Fruit fly (Drosophila melanogaster): ENCODE results near the gene Smyd4-2.

The Smyd4-2 gene

dm6 chr3L:12408513-12409320 lies 7.0 kb upstream of the Smyd4-2 start:
- TF ChIP-seq CG8478 (optimal IDR thresholded peaks at IDR 0.05) = no peak
- TF ChIP-seq CTCF (optimal IDR thresholded peaks at IDR 0.05) = no peak

dm6 chr3L:12407779-12408178 lies 6.0 kb upstream of the Smyd4-2 start:
- TF ChIP-seq CTCF (optimal IDR thresholded peaks at IDR 0.05) = no peak
- no peak for TF ChIP-seq CG8478 (optimal IDR thresholded peaks at IDR 0.05)

- TF ChIP-seq CG8478 (optimal IDR thresholded peaks at IDR 0.05) (no peak), CTCF (optimal IDR thresholded peaks at IDR 0.05) (no peak)
Observed at dm6 chr3L:12406999-12407632, 5.4 kb upstream of the Smyd4-2 start.

DNA sequence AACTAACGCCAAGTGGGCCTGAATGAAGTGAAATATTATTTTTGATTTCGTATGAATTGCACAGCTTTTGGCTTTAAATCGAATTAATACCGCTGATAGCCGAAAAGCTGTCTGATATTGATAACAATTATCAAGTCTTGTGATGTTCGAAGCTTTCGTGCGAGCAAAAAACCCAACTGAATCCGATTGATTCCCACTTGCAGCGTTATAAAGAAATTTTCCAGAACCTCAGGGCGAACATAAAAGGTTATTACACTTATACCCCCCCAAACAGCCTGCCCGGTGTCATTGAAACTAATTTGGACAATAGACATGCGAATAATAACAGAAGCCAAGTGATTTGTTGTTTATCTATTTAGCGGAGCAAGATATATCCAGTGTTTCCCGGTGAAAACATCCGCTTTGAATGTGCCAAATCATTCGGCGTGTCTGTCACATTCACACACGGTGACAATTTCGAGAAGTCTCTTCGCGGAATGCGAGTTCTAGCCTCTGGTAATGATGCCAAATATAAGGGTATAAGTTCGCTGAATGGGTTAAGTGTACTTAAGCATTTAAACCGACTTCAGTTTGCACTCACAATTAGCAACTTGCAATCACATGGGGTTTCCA lies 4.3 kb upstream of the Smyd4-2 start:
- TF ChIP-seq CG8478 (optimal IDR thresholded peaks at IDR 0.05) = no peak
- TF ChIP-seq CTCF (optimal IDR thresholded peaks at IDR 0.05) = no peak

dm6 chr3L:12399171-12399570 lies 2.6 kb downstream of the Smyd4-2 start, which contains the start of gene CG32104:
CG32104 (minus strand) TSS chr3L:12399322.
- TF ChIP-seq CTCF (optimal IDR thresholded peaks at IDR 0.05) (no peak), CG8478 (optimal IDR thresholded peaks at IDR 0.05) (no peak)

DNA sequence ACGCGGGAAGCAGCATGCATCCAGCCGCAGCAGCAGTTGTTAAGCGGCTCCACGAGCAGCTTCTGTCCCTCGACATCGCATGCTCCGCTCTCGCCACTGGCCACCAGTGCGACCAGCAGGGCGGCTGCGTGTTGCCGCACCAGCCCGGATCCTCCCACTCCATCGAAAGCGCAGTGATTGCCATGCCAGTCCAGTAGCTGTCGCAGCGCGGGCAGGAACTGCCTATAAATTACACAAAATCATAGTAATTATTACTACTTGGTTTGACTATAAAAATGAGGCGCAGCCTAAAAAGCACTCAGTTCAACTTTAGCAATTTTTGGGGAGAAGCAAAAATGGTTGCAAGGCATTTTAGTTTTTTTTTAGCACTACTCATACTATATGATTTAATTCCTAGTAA lies 5.9 kb downstream of the Smyd4-2 start, which contains the start of gene Obp69a:
Gene Obp69a, plus strand, starts transcription at position 301 of the 400 bp plus-strand sequence.
- TF ChIP-seq CG8478 (optimal IDR thresholded peaks at IDR 0.05) (no peak), CTCF (optimal IDR thresholded peaks at IDR 0.05) (no peak)

- TF ChIP-seq CTCF (optimal IDR thresholded peaks at IDR 0.05) (no peak), CG8478 (optimal IDR thresholded peaks at IDR 0.05) (no peak)
Observed at dm6 chr3L:12392758-12393157, 9.0 kb downstream of the Smyd4-2 start.

DNA sequence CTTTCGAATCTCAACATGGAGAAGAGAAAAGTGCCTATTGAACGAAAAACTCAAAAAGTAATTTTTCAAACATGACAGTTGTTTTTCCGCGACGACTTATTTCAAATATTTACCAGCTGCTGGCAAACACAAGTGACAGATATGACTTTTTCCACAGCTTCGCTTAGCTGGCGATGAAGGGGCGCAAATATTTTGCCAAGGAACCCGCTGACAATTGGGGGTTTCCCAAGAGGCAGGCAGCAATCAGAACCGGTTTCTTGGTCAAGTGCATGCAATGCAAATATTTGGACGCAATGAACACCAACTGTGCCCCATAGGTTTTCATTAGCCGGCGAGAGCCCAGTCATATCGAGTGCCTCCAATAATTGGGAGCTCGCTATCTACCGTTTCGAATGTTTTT lies 9.7 kb downstream of the Smyd4-2 start:
- no peak for TF ChIP-seq CG8478 (optimal IDR thresholded peaks at IDR 0.05)

dm6 chr3L:12391240-12391843 lies 10.4 kb downstream of the Smyd4-2 start, which contains the start of gene Ncc69:
Ncc69 (minus strand) TSS chr3L:12391444.
- TF ChIP-seq CG8478 (optimal IDR thresholded peaks at IDR 0.05) (no peak), CTCF (optimal IDR thresholded peaks at IDR 0.05) (no peak)

- no peak for TF ChIP-seq CG8478 (optimal IDR thresholded peaks at IDR 0.05)
- no peak for TF ChIP-seq CTCF (optimal IDR thresholded peaks at IDR 0.05)
Observed at dm6 chr3L:12387898-12388297, 13.8 kb downstream of the Smyd4-2 start.

DNA sequence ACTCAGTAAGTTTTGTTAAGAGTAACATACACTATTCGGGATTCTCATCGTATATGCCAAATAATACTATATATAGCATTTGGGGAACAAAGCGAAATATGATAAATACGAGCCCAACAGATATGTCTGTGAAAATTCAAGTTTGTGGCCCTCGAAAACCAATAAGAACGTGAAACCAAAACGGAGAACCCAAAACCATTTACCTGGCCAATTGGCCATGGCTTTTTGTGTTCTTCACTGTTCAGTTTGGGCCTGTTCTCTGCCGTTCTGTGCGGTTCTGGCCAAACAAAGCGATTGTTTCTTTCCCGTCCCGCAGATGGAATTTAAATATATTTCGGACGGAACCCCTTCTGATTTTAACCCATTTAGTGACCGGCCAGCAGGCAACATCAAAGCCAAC lies 14.7 kb downstream of the Smyd4-2 start:
- TF ChIP-seq CG8478 (optimal IDR thresholded peaks at IDR 0.05) = no peak
- no peak for TF ChIP-seq CTCF (optimal IDR thresholded peaks at IDR 0.05)

DNA sequence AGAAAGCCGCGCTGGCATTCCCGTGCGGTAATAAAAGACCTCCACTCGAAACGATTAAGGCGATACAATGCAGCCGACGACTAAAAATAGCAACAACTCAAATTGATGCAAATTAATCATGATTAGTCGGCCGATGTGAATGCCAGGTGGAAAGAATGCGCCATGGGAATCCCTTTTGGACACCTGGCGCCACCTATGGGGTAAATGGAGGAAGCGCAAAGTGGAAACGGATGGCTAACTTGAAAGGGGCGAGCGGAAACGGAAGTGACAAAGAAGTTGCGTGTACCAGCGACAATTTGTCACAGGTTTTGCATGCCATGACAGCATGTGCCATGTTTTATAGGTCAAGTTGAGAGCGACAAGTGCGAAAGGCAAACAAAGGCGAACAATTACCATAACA lies 21.1 kb downstream of the Smyd4-2 start:
- peak; percentile 80 to 85 for TF ChIP-seq CTCF (optimal IDR thresholded peaks at IDR 0.05)
- TF ChIP-seq CG8478 (optimal IDR thresholded peaks at IDR 0.05) = no peak

- TF ChIP-seq CTCF (optimal IDR thresholded peaks at IDR 0.05) (no peak), CG8478 (optimal IDR thresholded peaks at IDR 0.05) (no peak)
Observed at dm6 chr3L:12374420-12374819, 27.3 kb downstream of the Smyd4-2 start.

DNA sequence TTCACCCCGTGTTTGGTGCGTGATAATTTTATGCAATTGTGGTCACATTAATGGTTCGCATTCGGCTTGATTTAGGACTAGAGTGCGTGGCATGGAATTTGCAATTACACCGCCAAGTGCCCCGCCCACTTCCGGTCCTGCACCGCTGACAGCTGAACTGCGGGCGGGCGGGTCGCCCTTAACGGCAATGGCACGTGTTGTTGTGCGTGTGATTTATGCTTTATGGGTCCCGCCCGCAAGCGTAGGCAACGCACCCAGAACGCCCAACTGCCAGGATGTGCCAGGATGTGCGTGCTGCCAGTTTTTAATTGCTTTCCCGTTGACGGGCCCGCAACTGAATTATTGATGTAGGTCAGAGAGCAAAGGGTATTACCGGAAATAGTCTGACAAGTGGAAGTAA lies 38.0 kb downstream of the Smyd4-2 start:
- TF ChIP-seq CG8478 (optimal IDR thresholded peaks at IDR 0.05) (no peak), CTCF (optimal IDR thresholded peaks at IDR 0.05) (no peak)

dm6 chr3L:12351440-12351839 lies 50.3 kb downstream of the Smyd4-2 start, which contains the start of gene CrzR:
CrzR (minus strand) TSS chr3L:12351544.
- no peak for TF ChIP-seq CTCF (optimal IDR thresholded peaks at IDR 0.05)
- TF ChIP-seq CG8478 (optimal IDR thresholded peaks at IDR 0.05) = no peak
